Fruit fly (Drosophila melanogaster) Kc167 (cell line): ENCODE results near the gene HP1e.

ENCODE experiments used
- Myc ChIP-seq: fragments of >200 bp; optimal IDR thresholded peaks from 2 replicates; lab custom pipeline; 2017; ENCODE audit warnings: missing external identifiers
- Sin3A ChIP-seq: fragments of >200 bp; optimal IDR thresholded peaks from 2 replicates; lab custom pipeline; 2018; ENCODE audit warnings: missing external identifiers
- h ChIP-seq: fragments of >200 bp; optimal IDR thresholded peaks from 3 replicates; lab custom pipeline; 2018; ENCODE audit warnings: missing external identifiers
- psq ChIP-seq: fragments of >200 bp; optimal IDR thresholded peaks from 2 replicates; lab custom pipeline; 2017; ENCODE audit warnings: missing external identifiers

- TF ChIP-seq Sin3A (lab: Kevin White, UChicago) (no peak), psq (lab: Kevin White, UChicago) (no peak), Myc (lab: Kevin White, UChicago) (no peak), h (lab: Kevin White, UChicago) (no peak)
Measured at dm6 chr3R:9340076-9340315, 18.4 kb downstream of the HP1e start, which contains the start of gene drn.
